Worm (Caenorhabditis elegans): ENCODE results near the gene gtr-1.

DNA sequence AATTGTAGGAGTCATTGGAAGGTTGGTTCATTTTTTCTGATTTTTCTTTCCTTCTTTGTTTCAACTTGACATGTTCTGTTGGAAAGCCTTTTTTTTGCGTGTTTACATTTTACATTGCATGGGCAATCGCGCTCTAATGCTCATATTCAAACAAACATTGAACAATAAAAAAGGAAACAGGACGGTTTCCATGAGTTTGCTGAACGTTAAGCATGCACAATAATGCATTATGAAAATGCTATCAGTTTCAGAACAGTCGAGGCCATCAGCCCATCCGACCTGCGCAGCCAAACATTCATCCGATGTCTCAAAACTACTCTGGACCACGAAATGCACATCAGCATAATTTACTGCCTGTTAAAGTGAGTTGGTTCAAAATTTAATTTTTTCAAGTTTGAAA, 12.0 kb upstream of the gtr-1 start:
- TF ChIP-seq Y53G8AR.9 (GFP tag; conservative IDR thresholded peaks at IDR 0.05): no peak
- TF ChIP-seq F37B4.10 (GFP tag; IDR thresholded peaks at IDR 0.05): no peak
- TF ChIP-seq efl-1 (GFP tag; optimal IDR thresholded peaks at IDR 0.05): no peak
- TF ChIP-seq snpc-4 (GFP tag; optimal IDR thresholded peaks at IDR 0.05): no peak
- TF ChIP-seq snpc-4 (tag; optimal IDR thresholded peaks at IDR 0.05): no peak
- TF ChIP-seq nhr-27 (tag; optimal IDR thresholded peaks at IDR 0.05): no peak
- no peak for TF ChIP-seq ekl-4 (GFP tag; IDR thresholded peaks at IDR 0.05)

Data from whole organism, young adult.